Worm (Caenorhabditis elegans) whole organism, L4/young adult: ENCODE data around the gene slc-25A18.2.

ENCODE experiments used
- dao-5 ChIP-seq: sonication (generic microtip); optimal IDR thresholded peaks from 2 replicates; lab custom pipeline; 2016; ENCODE audit warnings: missing genotype, missing genetic modification characterization, moderate library complexity, missing compliant biosample characterization
- him-1 ChIP-seq: sonication (generic microtip); optimal IDR thresholded peaks from 2 replicates; lab custom pipeline; 2016; ENCODE audit warnings: missing genotype, missing genetic modification reagents, missing genetic modification characterization, missing compliant biosample characterization

ce11 chrIV:7505866-7506488, 31.1 kb downstream of the slc-25A18.2 start:
- TF ChIP-seq him-1 (tag; lab: Kevin White, UChicago), result no peak
- no peak for TF ChIP-seq dao-5
